Fruit fly (Drosophila melanogaster): ENCODE measurements around the gene Ubr3.

The Ubr3 gene

dm6 chrX:7980786-7981185, 45.1 kb downstream of the Ubr3 start:
- TF ChIP-seq noc (tag; optimal IDR thresholded peaks at IDR 0.05), result no peak

- no peak for TF ChIP-seq noc (tag; optimal IDR thresholded peaks at IDR 0.05)
Measured at dm6 chrX:7986551-7986950, 50.9 kb downstream of the Ubr3 start.

- TF ChIP-seq noc (tag; optimal IDR thresholded peaks at IDR 0.05), result no peak
Measured at dm6 chrX:7995171-7995747, 59.6 kb downstream of the Ubr3 start, which contains the start of gene Tbh. Gene Tbh (plus strand): TSS chrX:7995697.
